Worm (Caenorhabditis elegans) whole organism, L3 larva: ENCODE data around the gene K10C2.7.

Source experiments
- R02D3.7 ChIP-seq: fragments of 150-350 bp; optimal IDR thresholded peaks from 2 replicates; lab custom pipeline; 2014; ENCODE audit warnings: missing biosample characterization, missing genetic modification characterization
- ZK546.5 ChIP-seq: sonication (generic microtip); optimal IDR thresholded peaks from 2 replicates; lab custom pipeline; 2017; ENCODE audit warnings: missing biosample characterization, missing genetic modification characterization
- aly-2 ChIP-seq: fragments of 150-350 bp; optimal IDR thresholded peaks from 2 replicates; lab custom pipeline; 2014; ENCODE audit warnings: missing biosample characterization, missing genetic modification characterization
- ceh-16 ChIP-seq: sonication (generic microtip); optimal IDR thresholded peaks from 2 replicates; lab custom pipeline; 2017; ENCODE audit warnings: missing biosample characterization, missing genetic modification characterization
- ceh-28 ChIP-seq: fragments of 150-350 bp; optimal IDR thresholded peaks from 2 replicates; lab custom pipeline; 2014; ENCODE audit warnings: missing biosample characterization, missing genetic modification reagents, missing genetic modification characterization
- ceh-82 ChIP-seq: fragments of 150-350 bp; optimal IDR thresholded peaks from 2 replicates; lab custom pipeline; 2014; ENCODE audit warnings: missing biosample characterization, missing genetic modification characterization
- ceh-9 ChIP-seq: sonication (generic microtip); optimal IDR thresholded peaks from 2 replicates; lab custom pipeline; 2018; ENCODE audit warnings: missing biosample characterization, missing genetic modification characterization
- daf-12 ChIP-seq: fragments of 150-350 bp; optimal IDR thresholded peaks from 2 replicates; lab custom pipeline; 2014; ENCODE audit warnings: missing biosample characterization, missing genetic modification reagents, missing genetic modification characterization
- egl-27 ChIP-seq: sonication (generic microtip); optimal IDR thresholded peaks from 4 replicates; lab custom pipeline; 2017; ENCODE audit warnings: missing biosample characterization, missing genetic modification reagents, missing genetic modification characterization
- egl-5 ChIP-seq: fragments of 150-350 bp; optimal IDR thresholded peaks from 2 replicates; lab custom pipeline; 2017; ENCODE audit warnings: missing biosample characterization, missing genetic modification reagents, missing genetic modification characterization, inconsistent platforms
- elt-2 ChIP-seq: sonication (generic microtip); optimal IDR thresholded peaks from 2 replicates; lab custom pipeline; 2016; ENCODE audit warnings: missing genetic modification reagents, mild to moderate bottlenecking, missing genetic modification characterization, missing compliant biosample characterization
- elt-3 ChIP-seq, 3 experiments: fragments of 150-350 bp in 1 of 3; sonication (generic microtip) in 2 of 3; optimal IDR thresholded peaks; 2 replicates in 2 of 3; 4 replicates in 1 of 3; lab custom pipeline; 2014 to 2017; ENCODE audit warnings: missing biosample characterization in 3 of 3, missing genetic modification characterization in 3 of 3
- eor-1 ChIP-seq, 2 experiments: fragments of 150-350 bp; optimal IDR thresholded peaks; 2 replicates each; lab custom pipeline; 2014 to 2018; ENCODE audit warnings: missing biosample characterization in 2 of 2, missing genetic modification characterization in 2 of 2
- fkh-2 ChIP-seq: fragments of 150-350 bp; optimal IDR thresholded peaks from 2 replicates; lab custom pipeline; 2014; ENCODE audit warnings: missing biosample characterization, missing genetic modification reagents, missing genetic modification characterization
- fos-1 ChIP-seq: fragments of 150-350 bp; optimal IDR thresholded peaks from 2 replicates; lab custom pipeline; 2014; ENCODE audit warnings: missing biosample characterization, missing genetic modification characterization
- jun-1 ChIP-seq: fragments of 150-350 bp; optimal IDR thresholded peaks from 2 replicates; lab custom pipeline; 2014; ENCODE audit warnings: missing biosample characterization, missing genetic modification reagents, missing genetic modification characterization
- lin-15B ChIP-seq: fragments of 150-350 bp; optimal IDR thresholded peaks from 2 replicates; lab custom pipeline; 2014; ENCODE audit warnings: missing biosample characterization, missing genetic modification characterization
- lin-39 ChIP-seq: fragments of 150-350 bp; optimal IDR thresholded peaks from 2 replicates; lab custom pipeline; 2018; ENCODE audit warnings: missing biosample characterization, missing genetic modification reagents, missing genetic modification characterization
- lsy-12 ChIP-seq: sonication (generic microtip); optimal IDR thresholded peaks from 2 replicates; lab custom pipeline; 2016; ENCODE audit warnings: mild to moderate bottlenecking, missing genetic modification characterization, missing compliant biosample characterization
- mml-1 ChIP-seq: fragments of 150-350 bp; sonication (generic microtip); optimal IDR thresholded peaks from 3 replicates; lab custom pipeline; 2014; ENCODE audit warnings: missing biosample characterization, missing genetic modification characterization
- nhr-11 ChIP-seq: fragments of 150-350 bp; optimal IDR thresholded peaks from 2 replicates; lab custom pipeline; 2014; ENCODE audit warnings: missing biosample characterization, missing genetic modification characterization
- nhr-12 ChIP-seq: fragments of 150-350 bp; optimal IDR thresholded peaks from 2 replicates; lab custom pipeline; 2014; ENCODE audit warnings: missing biosample characterization, missing genetic modification characterization
- nhr-23 ChIP-seq: fragments of 150-350 bp; optimal IDR thresholded peaks from 2 replicates; lab custom pipeline; 2014; ENCODE audit warnings: missing biosample characterization, missing genetic modification reagents, missing genetic modification characterization
- nhr-237 ChIP-seq: fragments of 150-350 bp; optimal IDR thresholded peaks from 2 replicates; lab custom pipeline; 2014; ENCODE audit warnings: missing biosample characterization, missing genetic modification characterization
- nhr-25 ChIP-seq: sonication (generic microtip); optimal IDR thresholded peaks from 2 replicates; lab custom pipeline; 2017; ENCODE audit warnings: missing biosample characterization, missing genetic modification characterization
- nhr-28 ChIP-seq: fragments of 150-350 bp; optimal IDR thresholded peaks from 2 replicates; lab custom pipeline; 2014; ENCODE audit warnings: missing biosample characterization, missing genetic modification characterization
- nhr-43 ChIP-seq: sonication (generic microtip); optimal IDR thresholded peaks from 2 replicates; lab custom pipeline; 2016; ENCODE audit warnings: mild to moderate bottlenecking, missing genetic modification characterization, missing compliant biosample characterization; ENCODE audit not compliant: poor library complexity, severe bottlenecking
- nhr-67 ChIP-seq: fragments of 150-350 bp; optimal IDR thresholded peaks from 2 replicates; lab custom pipeline; 2014; ENCODE audit warnings: missing biosample characterization, missing genetic modification characterization
- nhr-76 ChIP-seq: fragments of 150-350 bp; sonication (generic microtip); optimal IDR thresholded peaks from 5 replicates; lab custom pipeline; 2014; ENCODE audit warnings: missing biosample characterization, missing genetic modification characterization
- nhr-77 ChIP-seq: fragments of 150-350 bp; optimal IDR thresholded peaks from 2 replicates; lab custom pipeline; 2014; ENCODE audit warnings: missing biosample characterization, missing genetic modification characterization
- pha-4 ChIP-seq: fragments of 150-350 bp; optimal IDR thresholded peaks from 2 replicates; lab custom pipeline; 2014; ENCODE audit warnings: missing biosample characterization, missing genetic modification reagents, missing genetic modification characterization
- pqm-1 ChIP-seq: fragments of 150-350 bp; optimal IDR thresholded peaks from 2 replicates; lab custom pipeline; 2017; ENCODE audit warnings: missing biosample characterization, missing genetic modification characterization, inconsistent platforms
- skn-1 ChIP-seq: fragments of 150-350 bp; optimal IDR thresholded peaks from 2 replicates; lab custom pipeline; 2014; ENCODE audit warnings: missing biosample characterization, missing genetic modification characterization
- snpc-4 ChIP-seq: fragments of 150-350 bp; optimal IDR thresholded peaks from 2 replicates; lab custom pipeline; 2014; ENCODE audit warnings: missing biosample characterization, missing genetic modification characterization
- tbx-2 ChIP-seq: sonication (generic microtip); optimal IDR thresholded peaks from 2 replicates; lab custom pipeline; 2016; ENCODE audit warnings: mild to moderate bottlenecking, missing genetic modification characterization, missing compliant biosample characterization
- unc-39 ChIP-seq: sonication (generic microtip); optimal IDR thresholded peaks from 4 replicates; lab custom pipeline; 2017; ENCODE audit warnings: missing biosample characterization, missing genetic modification characterization
- zag-1 ChIP-seq: fragments of 150-350 bp; optimal IDR thresholded peaks from 2 replicates; lab custom pipeline; 2014; ENCODE audit warnings: missing biosample characterization, missing genetic modification characterization
- ztf-11 ChIP-seq: fragments of 150-350 bp; optimal IDR thresholded peaks from 2 replicates; lab custom pipeline; 2014; ENCODE audit warnings: missing biosample characterization, missing genetic modification characterization
- ztf-4 ChIP-seq: fragments of 150-350 bp; optimal IDR thresholded peaks from 2 replicates; lab custom pipeline; 2014; ENCODE audit warnings: missing biosample characterization, missing genetic modification characterization

Gene K10C2.7

ce11 chrX:6443373-6443772 is at the start of gene K10C2.7:
Gene K10C2.7 (minus strand): TSS chrX:6443473.
- no peak for TF ChIP-seq nhr-25 (tag; lab: Kevin White, UChicago)
- TF ChIP-seq ztf-4 (tag; lab: Kevin White, UChicago) = no peak
- no peak for TF ChIP-seq lsy-12
- no peak for TF ChIP-seq ceh-82 (tag; lab: Kevin White, UChicago)
- TF ChIP-seq jun-1 (tag; lab: Kevin White, UChicago) = no peak

- no peak for TF ChIP-seq daf-12
Observed at ce11 chrX:6484780-6485179, 41.5 kb upstream of the K10C2.7 start, which contains the start of gene gar-1. Gene gar-1 (minus strand): TSS chrX:6484880.

ce11 chrX:6476540-6476939 is 33.3 kb upstream of the K10C2.7 start, which contains the start of gene C15B12.1:
Gene C15B12.1 (plus strand): TSS chrX:6476810.
- TF ChIP-seq ceh-9 (tag; lab: Kevin White, UChicago) = no peak
- no peak for TF ChIP-seq tbx-2 (tag; lab: Kevin White, UChicago)
- no peak for TF ChIP-seq nhr-77 (tag; lab: Kevin White, UChicago)
- TF ChIP-seq mml-1 (tag; lab: Kevin White, UChicago) = no peak
- TF ChIP-seq elt-3 (tag; optimal IDR thresholded peaks at IDR 0.05; lab: Kevin White, UChicago) = no peak
- TF ChIP-seq nhr-23 (tag; lab: Kevin White, UChicago) = no peak
- TF ChIP-seq ceh-16 (tag; lab: Kevin White, UChicago) = no peak
- TF ChIP-seq daf-12 = no peak
- TF ChIP-seq jun-1 (tag; lab: Kevin White, UChicago) = no peak
- no peak for TF ChIP-seq zag-1 (tag; lab: Kevin White, UChicago)
- no peak for TF ChIP-seq egl-5
- no peak for TF ChIP-seq ceh-28 (tag; lab: Kevin White, UChicago)
- no peak for TF ChIP-seq nhr-76 (tag; lab: Kevin White, UChicago)
- no peak for TF ChIP-seq lin-15B (tag; lab: Kevin White, UChicago)
- TF ChIP-seq eor-1 (tag; optimal IDR thresholded peaks at IDR 0.05; lab: Kevin White, UChicago) = no peak
- no peak for TF ChIP-seq nhr-12 (tag; lab: Kevin White, UChicago)
- peak; percentile 67 for TF ChIP-seq elt-2 (tag; lab: Kevin White, UChicago)
- peak; percentile 76 for TF ChIP-seq pqm-1
- TF ChIP-seq, all 47 proteins: peak for 2

- TF ChIP-seq snpc-4 = no peak
- no peak for TF ChIP-seq ceh-82 (tag; lab: Kevin White, UChicago)
- TF ChIP-seq ceh-28 (tag; lab: Kevin White, UChicago) = no peak
- TF ChIP-seq aly-2 (tag; lab: Kevin White, UChicago) = no peak
- TF ChIP-seq tbx-2 (tag; lab: Kevin White, UChicago) = no peak
- no peak for TF ChIP-seq nhr-28 (tag; lab: Kevin White, UChicago)
- TF ChIP-seq ztf-11 = no peak
- no peak for TF ChIP-seq skn-1 (tag; lab: Kevin White, UChicago)
- no peak for TF ChIP-seq mml-1 (tag; lab: Kevin White, UChicago)
- no peak for TF ChIP-seq ceh-16 (tag; lab: Kevin White, UChicago)
- TF ChIP-seq nhr-67 (tag; lab: Kevin White, UChicago) = no peak
- no peak for TF ChIP-seq nhr-77 (tag; lab: Kevin White, UChicago)
- no peak for TF ChIP-seq lsy-12
- TF ChIP-seq nhr-43 (tag; lab: Kevin White, UChicago) = no peak
- TF ChIP-seq elt-2 (tag; lab: Kevin White, UChicago) = no peak
Observed at ce11 chrX:6473698-6474314, 30.5 kb upstream of the K10C2.7 start, which contains the start of the genes C15B12.4 and C15B12.8. Gene C15B12.4 (minus strand): TSS chrX:6473748. Gene C15B12.8 (plus strand): TSS chrX:6474264.

ce11 chrX:6468499-6468898 is 25.2 kb upstream of the K10C2.7 start, which contains the start of gene C15B12.9:
Gene C15B12.9 (plus strand): TSS chrX:6468799.
- TF ChIP-seq fos-1 (tag; lab: Kevin White, UChicago) = no peak
- no peak for TF ChIP-seq lin-39 (tag; lab: Kevin White, UChicago)
- TF ChIP-seq R02D3.7 (tag; lab: Kevin White, UChicago) = no peak
- TF ChIP-seq ceh-28 (tag; lab: Kevin White, UChicago) = no peak
- TF ChIP-seq nhr-77 (tag; lab: Kevin White, UChicago) = no peak
- no peak for TF ChIP-seq ceh-82 (tag; lab: Kevin White, UChicago)
- no peak for TF ChIP-seq fkh-2 (tag; lab: Kevin White, UChicago)
- TF ChIP-seq egl-27 = no peak
- TF ChIP-seq nhr-11 (tag; lab: Kevin White, UChicago) = no peak
- TF ChIP-seq aly-2 (tag; lab: Kevin White, UChicago) = no peak
- no peak for TF ChIP-seq mml-1 (tag; lab: Kevin White, UChicago)
- no peak for TF ChIP-seq nhr-43 (tag; lab: Kevin White, UChicago)
- no peak for TF ChIP-seq ztf-4 (tag; lab: Kevin White, UChicago)
- TF ChIP-seq pha-4 = no peak
- TF ChIP-seq skn-1 (tag; lab: Kevin White, UChicago) = no peak
- TF ChIP-seq unc-39 (tag; lab: Kevin White, UChicago) = no peak
- no peak for TF ChIP-seq ZK546.5 (tag; lab: Kevin White, UChicago)
- no peak for TF ChIP-seq daf-12
- TF ChIP-seq nhr-237 = no peak
- TF ChIP-seq ztf-11 = no peak
